Fruit fly (Drosophila melanogaster) whole organism, embryonic: ENCODE results near the gene RpLP1.
A peak's percentile ranks its signal among the peaks of the same experiment; 100 is the strongest.

Experiments used
- BEAF-32 ChIP-seq: fragments of 200-800 bp; sonication (Bioruptor generic); optimal IDR thresholded peaks from 3 replicates; lab custom pipeline; 2017; ENCODE audit warnings: missing biosample characterization, missing genetic modification characterization, mild to moderate bottlenecking, moderate library complexity, missing genetic modification reagents
- CG10431 ChIP-seq: fragments of 200-800 bp; sonication (Bioruptor generic); optimal IDR thresholded peaks from 3 replicates; lab custom pipeline; 2018; ENCODE audit warnings: missing biosample characterization, mild to moderate bottlenecking, missing genetic modification characterization
- CG10959 ChIP-seq: fragments of 200-800 bp; sonication (Bioruptor generic); IDR thresholded peaks from 2 replicates; pipeline ENCODE4 v1.3.6; 2022; ENCODE audit warnings: missing biosample characterization, missing genetic modification characterization
- CG12155 ChIP-seq: fragments of 200-800 bp; sonication (Bioruptor generic); optimal IDR thresholded peaks from 3 replicates; lab custom pipeline; 2016; ENCODE audit warnings: missing biosample characterization, missing genetic modification characterization
- CG12942 ChIP-seq: fragments of 200-800 bp; sonication (Bioruptor generic); optimal IDR thresholded peaks from 3 replicates; lab custom pipeline; 2016; ENCODE audit warnings: missing biosample characterization, missing genetic modification characterization
- CG3163 ChIP-seq: fragments of 200-800 bp; sonication (Bioruptor generic); optimal IDR thresholded peaks from 3 replicates; lab custom pipeline; 2016; ENCODE audit warnings: missing biosample characterization, missing genetic modification characterization
- CG34376 ChIP-seq: fragments of 200-800 bp; sonication (Bioruptor generic); optimal IDR thresholded peaks from 2 replicates; lab custom pipeline; 2018; ENCODE audit warnings: missing biosample characterization, mild to moderate bottlenecking, missing genetic modification characterization
- CG4707 ChIP-seq: fragments of 200-800 bp; sonication (Bioruptor generic); optimal IDR thresholded peaks from 2 replicates; lab custom pipeline; 2018; ENCODE audit warnings: missing biosample characterization, mild to moderate bottlenecking, missing genetic modification characterization, moderate library complexity
- CG4854 ChIP-seq: fragments of 200-800 bp; sonication (Bioruptor generic); optimal IDR thresholded peaks from 2 replicates; lab custom pipeline; 2016; ENCODE audit warnings: missing biosample characterization, missing genetic modification characterization, inconsistent platforms
- CG6683 ChIP-seq: fragments of 200-800 bp; sonication (Bioruptor generic); optimal IDR thresholded peaks from 2 replicates; lab custom pipeline; 2017; ENCODE audit warnings: missing biosample characterization, mild to moderate bottlenecking, missing genetic modification characterization, missing genetic modification reagents
- CG6791 ChIP-seq: fragments of 200-800 bp; sonication (Bioruptor generic); IDR thresholded peaks from 3 replicates; pipeline ENCODE4 v1.3.6; 2022; ENCODE audit warnings: missing biosample characterization, missing genetic modification characterization; ENCODE audit not compliant: partially characterized antibody
- CG6854 ChIP-seq: fragments of 200-800 bp; sonication (Bioruptor generic); optimal IDR thresholded peaks from 3 replicates; lab custom pipeline; 2017; ENCODE audit warnings: missing biosample characterization, mild to moderate bottlenecking, missing genetic modification characterization
- CG7556 ChIP-seq: fragments of 200-800 bp; sonication (Bioruptor generic); optimal IDR thresholded peaks from 2 replicates; lab custom pipeline; 2017; ENCODE audit warnings: missing biosample characterization, mild to moderate bottlenecking, missing genetic modification characterization
- CG8388 ChIP-seq: fragments of 200-800 bp; sonication (Bioruptor generic); optimal IDR thresholded peaks from 2 replicates; lab custom pipeline; 2019; ENCODE audit warnings: missing biosample characterization, mild to moderate bottlenecking, missing genetic modification characterization, moderate library complexity
- CG9437 ChIP-seq: fragments of 200-800 bp; sonication (Bioruptor generic); optimal IDR thresholded peaks from 2 replicates; lab custom pipeline; 2018; ENCODE audit warnings: missing biosample characterization, mild to moderate bottlenecking, missing genetic modification characterization
- CG9727 ChIP-seq: fragments of 200-800 bp; sonication (Bioruptor generic); optimal IDR thresholded peaks from 3 replicates; lab custom pipeline; 2017; ENCODE audit warnings: missing biosample characterization, mild to moderate bottlenecking, missing genetic modification characterization
- CG9817 ChIP-seq: fragments of 200-800 bp; sonication (Bioruptor generic); optimal IDR thresholded peaks from 2 replicates; lab custom pipeline; 2018; ENCODE audit warnings: missing biosample characterization, mild to moderate bottlenecking, missing genetic modification characterization, moderate library complexity
- CoRest ChIP-seq: fragments of 200-800 bp; sonication (Bioruptor generic); optimal IDR thresholded peaks from 3 replicates; lab custom pipeline; 2018; ENCODE audit warnings: missing biosample characterization, mild to moderate bottlenecking, missing genetic modification characterization, moderate library complexity
- Dll ChIP-seq: fragments of 200-800 bp; sonication (Bioruptor generic); IDR thresholded peaks from 4 replicates; pipeline ENCODE4 v1.3.6; 2022; ENCODE audit warnings: missing biosample characterization, missing genetic modification characterization; ENCODE audit not compliant: partially characterized antibody
- Doc2 ChIP-seq: fragments of 200-800 bp; sonication (Bioruptor generic); IDR thresholded peaks from 2 replicates; pipeline ENCODE4 v1.3.6; 2022; ENCODE audit warnings: missing biosample characterization, missing genetic modification characterization
- Ets97D ChIP-seq: fragments of 200-800 bp; sonication (Bioruptor generic); optimal IDR thresholded peaks from 3 replicates; lab custom pipeline; 2016; ENCODE audit warnings: missing biosample characterization, missing genetic modification characterization
- HLH4C ChIP-seq: fragments of 200-800 bp; sonication (Bioruptor generic); IDR thresholded peaks from 3 replicates; pipeline ENCODE4 v1.3.6; 2022; ENCODE audit warnings: missing biosample characterization, missing genetic modification characterization; ENCODE audit not compliant: partially characterized antibody
- Mes4 ChIP-seq: fragments of 200-800 bp; sonication (Bioruptor generic); optimal IDR thresholded peaks from 2 replicates; lab custom pipeline; 2016; ENCODE audit warnings: missing biosample characterization, missing genetic modification characterization
- Nf-YB ChIP-seq: fragments of 200-800 bp; sonication (Bioruptor generic); optimal IDR thresholded peaks from 3 replicates; lab custom pipeline; 2019; ENCODE audit warnings: missing biosample characterization, mild to moderate bottlenecking, missing genetic modification characterization, moderate library complexity
- Opbp ChIP-seq: fragments of 200-800 bp; sonication (Bioruptor generic); IDR thresholded peaks from 3 replicates; pipeline ENCODE4 v1.3.6; 2022; ENCODE audit warnings: missing biosample characterization, missing genetic modification characterization; ENCODE audit not compliant: partially characterized antibody
- Scr ChIP-seq: fragments of 200-800 bp; sonication (Bioruptor generic); IDR thresholded peaks from 2 replicates; pipeline ENCODE4 v1.3.6; 2022; ENCODE audit warnings: missing biosample characterization, missing genetic modification characterization; ENCODE audit not compliant: partially characterized antibody
- Trl ChIP-seq, 3 experiments: fragments of >200 bp in 2 of 3; fragments of 200-800 bp in 1 of 3; sonication (Bioruptor generic) in 1 of 3; optimal IDR thresholded peaks; 2 replicates in 1 of 3; 3 replicates in 2 of 3; lab custom pipeline; 2016 to 2017; ENCODE audit warnings: missing biosample characterization in 1 of 3, missing genetic modification characterization in 1 of 3
- cas ChIP-seq: fragments of 200-800 bp; sonication (Bioruptor generic); IDR thresholded peaks from 2 replicates; pipeline ENCODE4 v1.3.6; 2022; ENCODE audit warnings: missing biosample characterization, missing genetic modification characterization
- corto ChIP-seq: fragments of 200-800 bp; sonication (Bioruptor generic); optimal IDR thresholded peaks from 2 replicates; lab custom pipeline; 2016; ENCODE audit warnings: missing biosample characterization, mild to moderate bottlenecking, missing genetic modification characterization, moderate library complexity
- crc ChIP-seq: fragments of 200-800 bp; sonication (Bioruptor generic); optimal IDR thresholded peaks from 2 replicates; lab custom pipeline; 2016; ENCODE audit warnings: missing biosample characterization, missing genetic modification characterization
- crp ChIP-seq, 2 experiments: fragments of 200-800 bp; sonication (Bioruptor generic); optimal IDR thresholded peaks; 2 replicates in 1 of 2; 3 replicates in 1 of 2; lab custom pipeline; 2017; ENCODE audit warnings: missing biosample characterization in 2 of 2, missing genetic modification characterization in 2 of 2, mild to moderate bottlenecking in 1 of 2, moderate library complexity in 1 of 2
- eve ChIP-seq, 2 experiments: fragments of >200 bp; optimal IDR thresholded peaks; 2 replicates each; lab custom pipeline; 2017; ENCODE audit warnings: missing biosample characterization in 2 of 2, missing genetic modification characterization in 2 of 2
- fd64A ChIP-seq: fragments of 200-800 bp; sonication (Bioruptor generic); optimal IDR thresholded peaks from 3 replicates; lab custom pipeline; 2018; ENCODE audit warnings: missing biosample characterization, mild to moderate bottlenecking, missing genetic modification characterization
- gce ChIP-seq: fragments of 200-800 bp; sonication (Bioruptor generic); IDR thresholded peaks from 3 replicates; pipeline ENCODE4 v1.3.6; 2022; ENCODE audit warnings: missing biosample characterization, missing genetic modification characterization
- gcm2 ChIP-seq: fragments of 200-800 bp; sonication (Bioruptor generic); optimal IDR thresholded peaks from 2 replicates; lab custom pipeline; 2016; ENCODE audit warnings: missing biosample characterization, missing genetic modification characterization
- gro ChIP-seq: fragments of 200-800 bp; sonication (Bioruptor generic); optimal IDR thresholded peaks from 2 replicates; lab custom pipeline; 2016; ENCODE audit warnings: missing biosample characterization, missing genetic modification characterization
- hbn ChIP-seq: fragments of 200-800 bp; sonication (Bioruptor generic); IDR thresholded peaks from 2 replicates; pipeline ENCODE4 v1.3.6; 2022; ENCODE audit warnings: missing biosample characterization, missing genetic modification characterization; ENCODE audit not compliant: partially characterized antibody
- hth ChIP-seq: fragments of >200 bp; optimal IDR thresholded peaks from 2 replicates; lab custom pipeline; 2017; ENCODE audit warnings: inconsistent platforms
- jing ChIP-seq: fragments of 200-800 bp; sonication (Bioruptor generic); optimal IDR thresholded peaks from 2 replicates; lab custom pipeline; 2018; ENCODE audit warnings: missing biosample characterization, mild to moderate bottlenecking, missing genetic modification characterization
- kni ChIP-seq: fragments of 200-800 bp; sonication (Bioruptor generic); optimal IDR thresholded peaks from 3 replicates; lab custom pipeline; 2017; ENCODE audit warnings: mild to moderate bottlenecking, missing biosample characterization, missing genetic modification reagents, missing genetic modification characterization
- nerfin-1 ChIP-seq: fragments of 200-800 bp; sonication (Bioruptor generic); optimal IDR thresholded peaks from 3 replicates; lab custom pipeline; 2019; ENCODE audit warnings: missing biosample characterization, mild to moderate bottlenecking, missing genetic modification characterization, moderate library complexity
- p53 ChIP-seq: fragments of 200-800 bp; sonication (Bioruptor generic); optimal IDR thresholded peaks from 2 replicates; lab custom pipeline; 2016; ENCODE audit warnings: missing biosample characterization, missing genetic modification characterization
- pnt ChIP-seq: fragments of 200-800 bp; sonication (Bioruptor generic); optimal IDR thresholded peaks from 3 replicates; lab custom pipeline; 2016; ENCODE audit warnings: missing biosample characterization, missing genetic modification characterization
- run ChIP-seq: fragments of 200-800 bp; sonication (Bioruptor generic); optimal IDR thresholded peaks from 3 replicates; lab custom pipeline; 2018; ENCODE audit warnings: missing biosample characterization, mild to moderate bottlenecking, missing genetic modification characterization
- seq ChIP-seq: fragments of 200-800 bp; sonication (Bioruptor generic); IDR thresholded peaks from 2 replicates; pipeline ENCODE4 v1.3.6; 2022; ENCODE audit warnings: missing biosample characterization, missing genetic modification characterization
- sim ChIP-seq: fragments of 200-800 bp; sonication (Bioruptor generic); IDR thresholded peaks from 2 replicates; pipeline ENCODE4 v1.3.6; 2022; ENCODE audit warnings: missing biosample characterization, missing genetic modification characterization
- usp ChIP-seq: fragments of >200 bp; optimal IDR thresholded peaks from 2 replicates; lab custom pipeline; 2017; ENCODE audit warnings: missing biosample characterization, missing genetic modification characterization
- vvl ChIP-seq: fragments of 200-800 bp; sonication (Bioruptor generic); IDR thresholded peaks from 2 replicates; pipeline ENCODE4 v1.3.6; 2022; ENCODE audit warnings: missing biosample characterization, missing genetic modification characterization

The RpLP1 gene

dm6 chr2L:441927-442691, 22.4 kb downstream of the RpLP1 start (continued):
- TF ChIP-seq hbn (no peak), CG3163 (peak; percentile 63), kni (GFP tag; lab: Kevin White, UChicago) (peak; percentile 10), Mes4 (GFP tag; lab: Kevin White, UChicago) (peak; percentile 80), CG9727 (GFP tag; lab: Kevin White, UChicago) (peak; percentile 85), CoRest (tag; lab: Kevin White, UChicago) (peak; percentile 76), crc (peak; percentile 57), CG6854 (GFP tag; lab: Kevin White, UChicago) (peak; percentile 42), Opbp (GFP tag; lab: Robert Waterston, UW) (no peak), CG8388 (GFP tag; lab: Kevin White, UChicago) (peak; percentile 78), Nf-YB (GFP tag; lab: Kevin White, UChicago) (peak; percentile 45), CG4854 (GFP tag; lab: Kevin White, UChicago) (no peak), CG4707 (GFP tag; lab: Kevin White, UChicago) (peak; percentile 67), CG6791 (GFP tag; lab: Robert Waterston, UW) (no peak), CG12942 (GFP tag; lab: Kevin White, UChicago) (peak; percentile 79), CG12155 (GFP tag; lab: Kevin White, UChicago) (peak; percentile 48), CG10431 (GFP tag; lab: Kevin White, UChicago) (no peak), sim (GFP tag; lab: Robert Waterston, UW) (peak; percentile 70), gro (GFP tag; lab: Kevin White, UChicago) (no peak), CG9817 (peak; percentile 29), CG34376 (GFP tag; lab: Kevin White, UChicago) (no peak), run (peak; percentile 50), Doc2 (GFP tag; lab: Robert Waterston, UW) (no peak), cas (no peak), BEAF-32 (GFP tag; lab: Kevin White, UChicago) (no peak), CG6683 (GFP tag; lab: Kevin White, UChicago) (no peak), corto (peak; percentile 92), Scr (GFP tag; lab: Robert Waterston, UW) (no peak), CG10959 (GFP tag; lab: Robert Waterston, UW) (peak; percentile 90), Trl (optimal IDR thresholded peaks at IDR 0.05; lab: Kevin White, UChicago) (no peak), Trl (GFP tag; optimal IDR thresholded peaks at IDR 0.05; lab: Kevin White, UChicago) (peak; percentile 86), pnt (GFP tag; lab: Kevin White, UChicago) (peak; percentile 90), eve (GFP tag; optimal IDR thresholded peaks at IDR 0.05; lab: Kevin White, UChicago) (no peak), crp (GFP tag; optimal IDR thresholded peaks at IDR 0.05; lab: Kevin White, UChicago) (peak in 1 of 2 experiments; percentile 28), CG9437 (GFP tag; lab: Kevin White, UChicago) (peak; percentile 38), jing (GFP tag; lab: Kevin White, UChicago) (peak; percentile 80), gcm2 (GFP tag; lab: Kevin White, UChicago) (no peak), seq (GFP tag; lab: Robert Waterston, UW) (peak; percentile 74), p53 (GFP tag; lab: Kevin White, UChicago) (peak; percentile 72), HLH4C (GFP tag; lab: Robert Waterston, UW) (no peak), gce (GFP tag; lab: Robert Waterston, UW) (peak; percentile 89), hth (lab: Kevin White, UChicago) (no peak), usp (GFP tag; lab: Kevin White, UChicago) (no peak), Ets97D (GFP tag; lab: Kevin White, UChicago) (peak; percentile 43), fd64A (peak; percentile 76), nerfin-1 (peak; percentile 73), vvl (peak; percentile 93), Dll (GFP tag; lab: Robert Waterston, UW) (no peak), CG7556 (GFP tag; lab: Kevin White, UChicago) (peak; percentile 75)
